Worm (Caenorhabditis elegans): ENCODE measurements around the gene tftc-3.

ce11 chrV:10247673-10248239 lies 37.6 kb upstream of the tftc-3 start:
- TF ChIP-seq nhr-6 (tag; optimal IDR thresholded peaks at IDR 0.05) (no peak), F26F4.8 (GFP tag; conservative IDR thresholded peaks at IDR 0.05) (no peak), zag-1 (tag; optimal IDR thresholded peaks at IDR 0.05) (no peak), nhr-237 (tag; optimal IDR thresholded peaks at IDR 0.05) (no peak), daf-19 (GFP tag; conservative IDR thresholded peaks at IDR 0.05) (no peak), ama-1 (optimal IDR thresholded peaks at IDR 0.05) (peak; percentile 23), lin-15B (tag; optimal IDR thresholded peaks at IDR 0.05) (no peak), lsy-2 (tag; optimal IDR thresholded peaks at IDR 0.05) (peak in 1 of 2 experiments; percentile 25), Y5F2A.4 (GFP tag; optimal IDR thresholded peaks at IDR 0.05) (no peak), pha-4 (GFP tag; IDR thresholded peaks at IDR 0.05) (no peak), pha-4 (tag; optimal IDR thresholded peaks at IDR 0.05) (no peak), lin-29 (GFP tag; IDR thresholded peaks at IDR 0.05) (no peak)
